Worm (Caenorhabditis elegans) whole organism, young adult: Measurements from ENCODE around the gene C02F5.3.
A peak's percentile ranks its signal among the peaks of the same experiment; 100 is the strongest.

Experiments used
- B0019.2 ChIP-seq: fragments of 200-800 bp; sonication (Bioruptor generic); conservative IDR thresholded peaks from 2 replicates; pipeline ENCODE4 v1.3.6; 2022; ENCODE audit warnings: missing genetic modification reagents, missing genetic modification characterization, missing compliant biosample characterization
- C06A6.2 ChIP-seq: fragments of 200-800 bp; sonication (Bioruptor generic); conservative IDR thresholded peaks from 2 replicates; pipeline ENCODE4 v1.3.6; 2022; ENCODE audit warnings: missing genetic modification characterization, missing compliant biosample characterization
- D2030.7 ChIP-seq: fragments of 200-800 bp; sonication (Bioruptor generic); IDR thresholded peaks from 2 replicates; pipeline ENCODE4 v1.3.6; 2022; ENCODE audit warnings: missing genetic modification reagents, missing genetic modification characterization, missing compliant biosample characterization
- F23B12.7 ChIP-seq: sonication (generic microtip); optimal IDR thresholded peaks from 2 replicates; lab custom pipeline; 2017; ENCODE audit warnings: missing genetic modification characterization, mild to moderate bottlenecking, missing compliant biosample characterization, antibody characterized with exemption, moderate library complexity; ENCODE audit not compliant: insufficient read depth
- F52B5.7 ChIP-seq: sonication (generic microtip); optimal IDR thresholded peaks from 2 replicates; lab custom pipeline; 2016; ENCODE audit warnings: mild to moderate bottlenecking, missing genetic modification characterization, missing compliant biosample characterization
- F57C9.4 ChIP-seq: sonication (generic microtip); optimal IDR thresholded peaks from 2 replicates; lab custom pipeline; 2017; ENCODE audit warnings: mild to moderate bottlenecking, missing genetic modification characterization, missing compliant biosample characterization
- K11D2.4 ChIP-seq: fragments of 200-800 bp; sonication (Bioruptor generic); IDR thresholded peaks from 2 replicates; pipeline ENCODE4 v1.3.6; 2022; ENCODE audit warnings: missing genetic modification reagents, missing genetic modification characterization, missing compliant biosample characterization
- T07F8.4 ChIP-seq: sonication (generic microtip); optimal IDR thresholded peaks from 2 replicates; lab custom pipeline; 2016; ENCODE audit warnings: mild to moderate bottlenecking, missing genetic modification characterization, moderate library complexity, missing compliant biosample characterization
- Y95B8A.8 ChIP-seq: fragments of 200-800 bp; sonication (Bioruptor generic); IDR thresholded peaks from 2 replicates; pipeline ENCODE4 v1.3.6; 2022; ENCODE audit warnings: missing genetic modification reagents, missing genetic modification characterization, missing compliant biosample characterization
- ZK185.1 ChIP-seq: sonication (generic microtip); optimal IDR thresholded peaks from 2 replicates; lab custom pipeline; 2016; ENCODE audit warnings: mild to moderate bottlenecking, missing genetic modification characterization, missing compliant biosample characterization; ENCODE audit not compliant: poor library complexity, severe bottlenecking
- akir-1 ChIP-seq: fragments of 200-800 bp; sonication (Bioruptor generic); optimal IDR thresholded peaks from 2 replicates; lab custom pipeline; 2018; ENCODE audit warnings: mild to moderate bottlenecking, missing genetic modification characterization, moderate library complexity, missing compliant biosample characterization
- aptf-2 ChIP-seq: fragments of 200-800 bp; sonication (Bioruptor generic); conservative IDR thresholded peaks from 2 replicates; pipeline ENCODE4 v1.3.6; 2022; ENCODE audit warnings: missing genetic modification reagents, missing genetic modification characterization, missing compliant biosample characterization
- attf-5 ChIP-seq: fragments of 200-800 bp; sonication (Bioruptor generic); optimal IDR thresholded peaks from 2 replicates; lab custom pipeline; 2018; ENCODE audit warnings: mild to moderate bottlenecking, missing genetic modification characterization, missing compliant biosample characterization
- bed-1 ChIP-seq: fragments of 200-800 bp; sonication (Bioruptor generic); IDR thresholded peaks from 2 replicates; pipeline ENCODE4 v1.3.6; 2022; ENCODE audit warnings: missing genetic modification reagents, missing genetic modification characterization, missing compliant biosample characterization
- bed-2 ChIP-seq: fragments of 200-800 bp; sonication (Bioruptor generic); IDR thresholded peaks from 2 replicates; pipeline ENCODE4 v1.3.6; 2022; ENCODE audit warnings: missing genetic modification reagents, missing genetic modification characterization, missing compliant biosample characterization
- ccch-3 ChIP-seq: fragments of 200-800 bp; sonication (Bioruptor generic); optimal IDR thresholded peaks from 2 replicates; lab custom pipeline; 2018; ENCODE audit warnings: mild to moderate bottlenecking, missing genetic modification characterization, missing compliant biosample characterization
- cebp-1 ChIP-seq, 2 experiments: fragments of 200-800 bp in 1 of 2; sonication (Bioruptor generic) in 1 of 2; sonication (generic microtip) in 1 of 2; IDR thresholded peaks in 1 of 2; optimal IDR thresholded peaks in 1 of 2; 2 replicates each; pipeline versions ENCODE4 v1.3.6 to Lab custom; 2017 to 2022; ENCODE audit warnings: missing compliant biosample characterization in 2 of 2, missing genetic modification characterization in 2 of 2, mild to moderate bottlenecking in 1 of 2, missing genetic modification reagents in 1 of 2, moderate library complexity in 1 of 2
- ceh-100 ChIP-seq: fragments of 200-800 bp; sonication (Bioruptor generic); IDR thresholded peaks from 2 replicates; pipeline ENCODE4 v1.3.6; 2022; ENCODE audit warnings: missing genetic modification reagents, missing genetic modification characterization, missing compliant biosample characterization
- ceh-91 ChIP-seq: fragments of 200-800 bp; sonication (Bioruptor generic); IDR thresholded peaks from 2 replicates; pipeline ENCODE4 v1.3.6; 2022; ENCODE audit warnings: missing genetic modification reagents, missing genetic modification characterization, missing compliant biosample characterization
- die-1 ChIP-seq: sonication (generic microtip); optimal IDR thresholded peaks from 2 replicates; lab custom pipeline; 2016; ENCODE audit warnings: missing genotype, mild to moderate bottlenecking, missing genetic modification characterization, missing compliant biosample characterization
- dpff-1 ChIP-seq: sonication (generic microtip); optimal IDR thresholded peaks from 2 replicates; lab custom pipeline; 2017; ENCODE audit warnings: mild to moderate bottlenecking, missing genetic modification characterization, missing compliant biosample characterization
- efl-1 ChIP-seq: fragments of 150-350 bp; optimal IDR thresholded peaks from 2 replicates; lab custom pipeline; 2014; ENCODE audit warnings: missing biosample characterization, missing genetic modification reagents, missing genetic modification characterization
- gei-17 ChIP-seq: fragments of 200-800 bp; sonication (Bioruptor generic); optimal IDR thresholded peaks from 2 replicates; lab custom pipeline; 2018; ENCODE audit warnings: mild to moderate bottlenecking, missing genetic modification characterization, missing compliant biosample characterization
- him-1 ChIP-seq: sonication (generic microtip); optimal IDR thresholded peaks from 2 replicates; lab custom pipeline; 2016; ENCODE audit warnings: missing genotype, missing genetic modification reagents, missing genetic modification characterization, missing compliant biosample characterization
- hmg-1.2 ChIP-seq: fragments of 200-800 bp; sonication (Bioruptor generic); IDR thresholded peaks from 2 replicates; pipeline ENCODE4 v1.3.6; 2022; ENCODE audit warnings: missing genetic modification reagents, missing genetic modification characterization, missing compliant biosample characterization
- hmg-20 ChIP-seq: fragments of 200-800 bp; sonication (Bioruptor generic); IDR thresholded peaks from 2 replicates; pipeline ENCODE4 v1.3.6; 2022; ENCODE audit warnings: missing genetic modification reagents, missing genetic modification characterization, missing compliant biosample characterization
- lin-54 ChIP-seq: fragments of 200-800 bp; sonication (Bioruptor generic); optimal IDR thresholded peaks from 2 replicates; lab custom pipeline; 2018; ENCODE audit warnings: mild to moderate bottlenecking, missing genetic modification characterization, missing compliant biosample characterization
- lsl-1 ChIP-seq: fragments of 200-800 bp; sonication (Bioruptor generic); optimal IDR thresholded peaks from 2 replicates; lab custom pipeline; 2018; ENCODE audit warnings: mild to moderate bottlenecking, missing genetic modification characterization, moderate library complexity, missing compliant biosample characterization
- madf-6 ChIP-seq: fragments of 200-800 bp; sonication (Bioruptor generic); IDR thresholded peaks from 2 replicates; pipeline ENCODE4 v1.3.6; 2022; ENCODE audit warnings: missing genetic modification reagents, missing genetic modification characterization, missing compliant biosample characterization
- madf-8 ChIP-seq: fragments of 200-800 bp; sonication (Bioruptor generic); conservative IDR thresholded peaks from 2 replicates; pipeline ENCODE4 v1.3.6; 2022; ENCODE audit warnings: missing genetic modification reagents, missing genetic modification characterization, missing compliant biosample characterization
- nhr-80 ChIP-seq: sonication (generic microtip); optimal IDR thresholded peaks from 2 replicates; lab custom pipeline; 2016; ENCODE audit warnings: missing genetic modification characterization, missing compliant biosample characterization
- rpc-1 ChIP-seq, 2 experiments: fragments of 150-350 bp in 1 of 2; sonication (generic microtip) in 1 of 2; optimal IDR thresholded peaks; 2 replicates each; lab custom pipeline; 2014 to 2018; ENCODE audit warnings: missing biosample characterization in 1 of 2, missing genetic modification characterization in 1 of 2, missing genetic modification reagents in 1 of 2, missing genotype in 1 of 2
- snpc-1.1 ChIP-seq: sonication (generic microtip); optimal IDR thresholded peaks from 2 replicates; lab custom pipeline; 2017; ENCODE audit warnings: missing genetic modification characterization, mild to moderate bottlenecking, missing compliant biosample characterization, antibody characterized with exemption, moderate library complexity, missing genotype, missing genetic modification reagents; ENCODE audit not compliant: insufficient read depth
- tbp1 ChIP-seq: fragments of 200-800 bp; sonication (Bioruptor generic); optimal IDR thresholded peaks from 2 replicates; lab custom pipeline; 2018; ENCODE audit warnings: mild to moderate bottlenecking, missing genetic modification characterization, missing compliant biosample characterization
- tlf-1 ChIP-seq: fragments of 200-800 bp; sonication (Bioruptor generic); optimal IDR thresholded peaks from 2 replicates; lab custom pipeline; 2018; ENCODE audit warnings: mild to moderate bottlenecking, missing genetic modification characterization, missing compliant biosample characterization
- unc-130 ChIP-seq: sonication (generic microtip); optimal IDR thresholded peaks from 2 replicates; lab custom pipeline; 2016; ENCODE audit warnings: missing genetic modification reagents, missing genetic modification characterization, missing compliant biosample characterization
- ztf-22 ChIP-seq: fragments of 200-800 bp; sonication (Bioruptor generic); optimal IDR thresholded peaks from 2 replicates; lab custom pipeline; 2018; ENCODE audit warnings: mild to moderate bottlenecking, missing genetic modification characterization, moderate library complexity, missing compliant biosample characterization
- ztf-26 ChIP-seq: sonication (generic microtip); optimal IDR thresholded peaks from 2 replicates; lab custom pipeline; 2017; ENCODE audit warnings: missing genetic modification characterization, missing compliant biosample characterization

Gene C02F5.3

DNA sequence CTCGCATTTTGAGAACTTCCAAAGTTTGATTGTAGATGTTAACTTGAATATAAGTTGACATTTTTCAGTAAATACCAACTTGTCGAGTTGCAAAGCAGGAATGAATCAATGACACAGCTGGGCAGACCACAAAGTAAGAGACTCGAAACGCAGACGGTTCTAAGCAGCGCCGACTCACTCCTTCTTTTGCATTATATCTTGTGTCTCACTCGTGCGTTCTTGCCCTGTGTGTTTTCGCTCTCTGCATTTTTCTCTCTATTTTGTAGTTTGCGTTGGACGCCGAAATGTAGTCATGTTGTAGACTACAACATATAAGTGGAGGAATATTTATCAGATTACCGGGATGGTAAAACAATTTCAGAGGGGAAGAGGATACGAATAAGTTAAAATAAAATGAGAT lies 2.9 kb upstream of the C02F5.3 start, which contains the start of gene C02F5.12 (continued):
- TF ChIP-seq gei-17 (GFP tag; lab: Kevin White, UChicago), result no peak
- TF ChIP-seq ccch-3 (GFP tag; lab: Kevin White, UChicago), result no peak
- peak; percentile 49; the same call in 1 of the 2 replicates for TF ChIP-seq madf-6 (GFP tag; lab: Robert Waterston, UW)
- peak; percentile 25 for TF ChIP-seq tbp1
- no peak for TF ChIP-seq Y95B8A.8 (GFP tag; lab: Robert Waterston, UW)
- TF ChIP-seq F52B5.7 (tag; lab: Kevin White, UChicago), result no peak
- TF ChIP-seq ZK185.1 (tag; lab: Kevin White, UChicago), result no peak
- no peak for TF ChIP-seq C06A6.2 (GFP tag; lab: Robert Waterston, UW)
- TF ChIP-seq F57C9.4 (tag; lab: Kevin White, UChicago), result no peak
- no peak for TF ChIP-seq die-1 (tag; lab: Kevin White, UChicago)
- TF ChIP-seq ceh-100 (GFP tag; lab: Robert Waterston, UW), result no peak

ce11 chrIII:8244052-8244451 lies 1.6 kb upstream of the C02F5.3 start, which contains the start of the genes pbs-6 and cids-1:
Gene pbs-6 (minus strand): TSS chrIII:8244092.
Gene cids-1 (plus strand): TSS chrIII:8244445.
- TF ChIP-seq tlf-1 (GFP tag; lab: Kevin White, UChicago) (no peak), hmg-1.2 (GFP tag; lab: Robert Waterston, UW) (peak; percentile 13; the same call in 1 of the 2 replicates)

ce11 chrIII:8247051-8247450 lies 1.4 kb downstream of the C02F5.3 start, which contains the start of gene C02F5.13:
Gene C02F5.13 (plus strand): TSS chrIII:8247351.
- no peak for TF ChIP-seq akir-1 (GFP tag; lab: Kevin White, UChicago)
- TF ChIP-seq cebp-1 (GFP tag; IDR thresholded peaks at IDR 0.05; lab: Robert Waterston, UW), result no peak
- no peak for TF ChIP-seq cebp-1 (tag; optimal IDR thresholded peaks at IDR 0.05; lab: Kevin White, UChicago)

- TF ChIP-seq ztf-26 (tag; lab: Kevin White, UChicago) (no peak), dpff-1 (no peak), bed-1 (no peak), rpc-1 (optimal IDR thresholded peaks at IDR 0.05; lab: Kevin White, UChicago) (no peak), rpc-1 (tag; optimal IDR thresholded peaks at IDR 0.05; lab: Kevin White, UChicago) (no peak), Y95B8A.8 (GFP tag; lab: Robert Waterston, UW) (no peak), cebp-1 (GFP tag; IDR thresholded peaks at IDR 0.05; lab: Robert Waterston, UW) (no peak), cebp-1 (tag; optimal IDR thresholded peaks at IDR 0.05; lab: Kevin White, UChicago) (no peak), attf-5 (no peak), nhr-80 (tag; lab: Kevin White, UChicago) (no peak), snpc-1.1 (no peak), B0019.2 (no peak), madf-8 (GFP tag; lab: Robert Waterston, UW) (no peak)
These were observed 3.7 kb downstream of the C02F5.3 start, which contains the start of the genes C02F5.10 and C02F5.2 for ce11 chrIII:8249381-8249780. Gene C02F5.10 (minus strand): TSS chrIII:8249481. Gene C02F5.2 (plus strand): TSS chrIII:8249619.

DNA sequence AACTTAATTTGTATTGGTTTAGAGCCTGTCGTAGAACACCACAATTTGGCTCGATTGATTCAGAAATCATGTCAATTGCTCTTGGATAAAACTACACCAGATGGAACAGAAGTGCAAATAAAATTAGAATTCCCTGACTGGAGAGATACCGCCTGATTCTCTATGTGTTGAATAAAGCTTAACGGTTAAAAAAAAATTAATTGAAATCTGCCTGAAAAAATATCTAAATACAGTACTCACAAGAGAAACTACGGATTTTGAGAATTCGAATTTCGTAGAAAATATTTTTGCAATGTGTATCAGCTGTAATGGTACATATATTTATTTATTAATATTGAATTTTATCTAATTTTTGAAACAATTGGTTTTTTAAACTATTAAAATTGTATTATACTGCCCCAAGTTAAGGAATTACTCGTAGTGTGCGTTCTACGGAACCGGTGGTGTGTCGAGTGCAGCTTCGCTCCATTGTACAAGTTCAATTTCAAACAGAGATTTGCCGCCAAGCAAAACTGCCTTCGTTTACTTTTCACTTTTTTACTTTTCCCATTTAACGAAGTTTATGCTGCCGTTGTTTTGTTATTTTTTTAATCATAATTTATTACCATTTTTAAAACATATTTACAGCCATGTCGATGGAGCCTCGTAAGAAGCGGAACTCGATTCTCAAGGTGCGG lies 4.5 kb downstream of the C02F5.3 start, which contains the start of gene knl-1:
Gene knl-1 (plus strand): TSS at position 626 of the 677 bp plus-strand sequence.
- TF ChIP-seq efl-1, result peak; percentile 90
- no peak for TF ChIP-seq K11D2.4 (GFP tag; lab: Robert Waterston, UW)
- TF ChIP-seq bed-2, result no peak
- 0 out of 2 replicates have a peak, but pooled peaks have one; percentile 51 for TF ChIP-seq aptf-2
- peak; percentile 75 for TF ChIP-seq ceh-91 (GFP tag; lab: Robert Waterston, UW)
- TF ChIP-seq D2030.7, result peak; percentile 74
- no peak for TF ChIP-seq hmg-20 (GFP tag; lab: Robert Waterston, UW)
- no peak for TF ChIP-seq ztf-22 (GFP tag; lab: Kevin White, UChicago)
- TF ChIP-seq tlf-1 (GFP tag; lab: Kevin White, UChicago), result no peak
- peak; percentile 68 for TF ChIP-seq unc-130
- TF ChIP-seq nhr-80 (tag; lab: Kevin White, UChicago), result peak; percentile 39
- TF ChIP-seq T07F8.4 (tag; lab: Kevin White, UChicago), result no peak
- TF ChIP-seq ceh-100 (GFP tag; lab: Robert Waterston, UW), result peak; percentile 95
- no peak for TF ChIP-seq him-1 (tag; lab: Kevin White, UChicago)
- TF ChIP-seq F23B12.7, result peak; percentile 80
- TF ChIP-seq lin-54, result peak; percentile 68
- TF ChIP-seq lsl-1 (GFP tag; lab: Kevin White, UChicago), result peak; percentile 75
- peak; percentile 69 for TF ChIP-seq madf-6 (GFP tag; lab: Robert Waterston, UW)
